Worm (Caenorhabditis elegans) whole organism, L3 larva: ENCODE measurements around the gene srx-122.

Experiments
- R02D3.7 ChIP-seq: fragments of 150-350 bp; optimal IDR thresholded peaks from 2 replicates; lab custom pipeline; 2014; ENCODE audit warnings: missing biosample characterization, missing genetic modification characterization
- aly-2 ChIP-seq: fragments of 150-350 bp; optimal IDR thresholded peaks from 2 replicates; lab custom pipeline; 2014; ENCODE audit warnings: missing biosample characterization, missing genetic modification characterization
- ama-1 ChIP-seq: fragments of 150-350 bp; optimal IDR thresholded peaks from 2 replicates; lab custom pipeline; 2018
- ceh-16 ChIP-seq: sonication (generic microtip); optimal IDR thresholded peaks from 2 replicates; lab custom pipeline; 2017; ENCODE audit warnings: missing biosample characterization, missing genetic modification characterization
- ceh-28 ChIP-seq: fragments of 150-350 bp; optimal IDR thresholded peaks from 2 replicates; lab custom pipeline; 2014; ENCODE audit warnings: missing biosample characterization, missing genetic modification reagents, missing genetic modification characterization
- ceh-82 ChIP-seq: fragments of 150-350 bp; optimal IDR thresholded peaks from 2 replicates; lab custom pipeline; 2014; ENCODE audit warnings: missing biosample characterization, missing genetic modification characterization
- egl-27 ChIP-seq: sonication (generic microtip); optimal IDR thresholded peaks from 4 replicates; lab custom pipeline; 2017; ENCODE audit warnings: missing biosample characterization, missing genetic modification reagents, missing genetic modification characterization
- egl-5 ChIP-seq: fragments of 150-350 bp; optimal IDR thresholded peaks from 2 replicates; lab custom pipeline; 2017; ENCODE audit warnings: missing biosample characterization, missing genetic modification reagents, missing genetic modification characterization, inconsistent platforms
- elt-2 ChIP-seq: sonication (generic microtip); optimal IDR thresholded peaks from 2 replicates; lab custom pipeline; 2016; ENCODE audit warnings: missing genetic modification reagents, mild to moderate bottlenecking, missing genetic modification characterization, missing compliant biosample characterization
- eor-1 ChIP-seq, 2 experiments: fragments of 150-350 bp; optimal IDR thresholded peaks; 2 replicates each; lab custom pipeline; 2014 to 2018; ENCODE audit warnings: missing biosample characterization in 2 of 2, missing genetic modification characterization in 2 of 2
- fkh-10 ChIP-seq: sonication (generic microtip); optimal IDR thresholded peaks from 2 replicates; lab custom pipeline; 2017; ENCODE audit warnings: missing biosample characterization, missing genetic modification reagents, missing genetic modification characterization
- fkh-2 ChIP-seq: fragments of 150-350 bp; optimal IDR thresholded peaks from 2 replicates; lab custom pipeline; 2014; ENCODE audit warnings: missing biosample characterization, missing genetic modification reagents, missing genetic modification characterization
- fos-1 ChIP-seq: fragments of 150-350 bp; optimal IDR thresholded peaks from 2 replicates; lab custom pipeline; 2014; ENCODE audit warnings: missing biosample characterization, missing genetic modification characterization
- hmg-11 ChIP-seq: sonication (generic microtip); optimal IDR thresholded peaks from 2 replicates; lab custom pipeline; 2016; ENCODE audit warnings: missing genetic modification characterization, missing compliant biosample characterization
- lin-15B ChIP-seq: fragments of 150-350 bp; optimal IDR thresholded peaks from 2 replicates; lab custom pipeline; 2014; ENCODE audit warnings: missing biosample characterization, missing genetic modification characterization
- lsy-12 ChIP-seq: sonication (generic microtip); optimal IDR thresholded peaks from 2 replicates; lab custom pipeline; 2016; ENCODE audit warnings: mild to moderate bottlenecking, missing genetic modification characterization, missing compliant biosample characterization
- mdl-1 ChIP-seq: fragments of 150-350 bp; optimal IDR thresholded peaks from 2 replicates; lab custom pipeline; 2014; ENCODE audit warnings: missing biosample characterization, missing genetic modification characterization
- mml-1 ChIP-seq: fragments of 150-350 bp; sonication (generic microtip); optimal IDR thresholded peaks from 3 replicates; lab custom pipeline; 2014; ENCODE audit warnings: missing biosample characterization, missing genetic modification characterization
- nfya-1 ChIP-seq: sonication (generic microtip); optimal IDR thresholded peaks from 2 replicates; lab custom pipeline; 2017; ENCODE audit warnings: missing genetic modification characterization, mild to moderate bottlenecking, missing compliant biosample characterization, antibody characterized with exemption, moderate library complexity; ENCODE audit not compliant: insufficient read depth
- nhr-11 ChIP-seq: fragments of 150-350 bp; optimal IDR thresholded peaks from 2 replicates; lab custom pipeline; 2014; ENCODE audit warnings: missing biosample characterization, missing genetic modification characterization
- nhr-12 ChIP-seq: fragments of 150-350 bp; optimal IDR thresholded peaks from 2 replicates; lab custom pipeline; 2014; ENCODE audit warnings: missing biosample characterization, missing genetic modification characterization
- nhr-237 ChIP-seq: fragments of 150-350 bp; optimal IDR thresholded peaks from 2 replicates; lab custom pipeline; 2014; ENCODE audit warnings: missing biosample characterization, missing genetic modification characterization
- nhr-25 ChIP-seq: sonication (generic microtip); optimal IDR thresholded peaks from 2 replicates; lab custom pipeline; 2017; ENCODE audit warnings: missing biosample characterization, missing genetic modification characterization
- nhr-28 ChIP-seq: fragments of 150-350 bp; optimal IDR thresholded peaks from 2 replicates; lab custom pipeline; 2014; ENCODE audit warnings: missing biosample characterization, missing genetic modification characterization
- nhr-43 ChIP-seq: sonication (generic microtip); optimal IDR thresholded peaks from 2 replicates; lab custom pipeline; 2016; ENCODE audit warnings: mild to moderate bottlenecking, missing genetic modification characterization, missing compliant biosample characterization; ENCODE audit not compliant: poor library complexity, severe bottlenecking
- nhr-67 ChIP-seq: fragments of 150-350 bp; optimal IDR thresholded peaks from 2 replicates; lab custom pipeline; 2014; ENCODE audit warnings: missing biosample characterization, missing genetic modification characterization
- nhr-76 ChIP-seq: fragments of 150-350 bp; sonication (generic microtip); optimal IDR thresholded peaks from 5 replicates; lab custom pipeline; 2014; ENCODE audit warnings: missing biosample characterization, missing genetic modification characterization
- pha-4 ChIP-seq: fragments of 150-350 bp; optimal IDR thresholded peaks from 2 replicates; lab custom pipeline; 2014; ENCODE audit warnings: missing biosample characterization, missing genetic modification reagents, missing genetic modification characterization
- sea-2 ChIP-seq: fragments of 150-350 bp; sonication (generic microtip); optimal IDR thresholded peaks from 4 replicates; lab custom pipeline; 2014; ENCODE audit warnings: missing biosample characterization, missing genetic modification reagents, missing genetic modification characterization
- skn-1 ChIP-seq: fragments of 150-350 bp; optimal IDR thresholded peaks from 2 replicates; lab custom pipeline; 2014; ENCODE audit warnings: missing biosample characterization, missing genetic modification characterization
- snpc-4 ChIP-seq: fragments of 150-350 bp; optimal IDR thresholded peaks from 2 replicates; lab custom pipeline; 2014; ENCODE audit warnings: missing biosample characterization, missing genetic modification characterization
- tbx-2 ChIP-seq: sonication (generic microtip); optimal IDR thresholded peaks from 2 replicates; lab custom pipeline; 2016; ENCODE audit warnings: mild to moderate bottlenecking, missing genetic modification characterization, missing compliant biosample characterization
- unc-39 ChIP-seq: sonication (generic microtip); optimal IDR thresholded peaks from 4 replicates; lab custom pipeline; 2017; ENCODE audit warnings: missing biosample characterization, missing genetic modification characterization
- unc-62 ChIP-seq: fragments of 150-350 bp; sonication (generic microtip); optimal IDR thresholded peaks from 4 replicates; lab custom pipeline; 2014; ENCODE audit warnings: missing biosample characterization, missing genetic modification reagents, missing genetic modification characterization
- ztf-11 ChIP-seq: fragments of 150-350 bp; optimal IDR thresholded peaks from 2 replicates; lab custom pipeline; 2014; ENCODE audit warnings: missing biosample characterization, missing genetic modification characterization

The srx-122 gene

ce11 chrV:3315308-3315707 is 17.6 kb upstream of the srx-122 start, which contains the start of gene arrd-19 (continued):
- no peak for TF ChIP-seq nhr-11 (tag; lab: Kevin White, UChicago)
- peak; percentile 89 for TF ChIP-seq pha-4 (tag; lab: Kevin White, UChicago)
- peak; percentile 84 for TF ChIP-seq hmg-11 (tag; lab: Kevin White, UChicago)
- peak; percentile 52 for TF ChIP-seq ceh-28 (tag; lab: Kevin White, UChicago)
- no peak for TF ChIP-seq lsy-12 (tag; lab: Kevin White, UChicago)
- no peak for TF ChIP-seq fkh-2 (tag; lab: Kevin White, UChicago)
- no peak for TF ChIP-seq eor-1 (tag; optimal IDR thresholded peaks at IDR 0.05; lab: Kevin White, UChicago)
- TF ChIP-seq elt-2 (tag; lab: Kevin White, UChicago): peak; percentile 46
- TF ChIP-seq fos-1 (tag; lab: Kevin White, UChicago): no peak
- TF ChIP-seq nhr-12 (tag; lab: Kevin White, UChicago): no peak
- TF ChIP-seq nhr-237 (tag; lab: Kevin White, UChicago): no peak

DNA sequence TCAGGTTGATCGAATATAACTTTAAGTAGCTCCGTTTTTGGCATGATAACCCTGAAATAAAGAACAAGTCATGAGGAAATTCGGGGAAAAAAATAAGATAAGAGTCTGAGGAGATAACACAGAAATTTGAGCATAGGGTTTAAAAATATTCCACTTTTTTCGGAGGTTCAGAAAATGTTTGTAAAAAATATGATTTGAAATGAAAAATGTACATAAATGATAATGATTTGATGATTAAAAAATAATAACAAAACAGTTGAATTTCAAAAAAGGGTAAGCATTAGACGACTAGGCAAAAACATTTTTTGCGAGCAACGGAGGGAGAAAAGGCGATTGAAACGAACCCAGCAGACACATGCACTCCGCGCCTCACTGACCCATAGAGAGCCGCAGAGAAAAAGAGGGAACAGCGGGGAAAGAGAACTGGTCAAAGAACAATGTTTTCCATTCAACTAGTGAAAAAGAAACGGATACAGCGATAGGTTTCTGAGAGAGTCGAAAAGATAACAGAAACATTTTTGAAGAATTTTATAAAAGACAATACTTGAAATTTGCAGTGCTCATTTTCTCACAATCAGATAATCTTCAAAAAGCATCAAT is 14.5 kb upstream of the srx-122 start, which contains the start of gene arrd-18:
TSS of gene arrd-18 (minus strand) at position 51 of the 600 bp plus-strand sequence.
- TF ChIP-seq nfya-1 (tag; lab: Kevin White, UChicago) (peak; percentile 27), elt-2 (tag; lab: Kevin White, UChicago) (peak; percentile 38), snpc-4 (tag; lab: Kevin White, UChicago) (peak; percentile 14), nhr-43 (no peak), egl-27 (tag; lab: Kevin White, UChicago) (no peak), hmg-11 (tag; lab: Kevin White, UChicago) (peak; percentile 50), nhr-67 (tag; lab: Kevin White, UChicago) (no peak)

DNA sequence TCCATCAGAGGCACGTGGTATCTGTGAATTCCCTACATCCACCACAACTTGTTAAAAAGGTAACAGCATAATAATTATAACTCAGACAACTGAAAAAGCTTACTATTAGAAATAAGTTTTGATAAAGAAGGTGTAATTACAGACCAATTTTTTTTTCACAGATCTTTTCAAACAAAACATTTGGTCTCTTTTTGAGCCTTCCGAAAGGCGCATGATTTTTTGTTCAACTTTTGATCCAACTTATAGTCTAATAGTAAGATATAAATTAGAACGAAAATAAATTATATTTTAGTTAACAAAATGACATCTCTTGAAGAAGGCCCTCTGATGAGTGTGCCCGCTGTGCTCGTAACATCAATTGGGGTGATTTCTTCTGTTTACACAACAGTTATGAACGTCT is 10.5 kb upstream of the srx-122 start, which contains the start of gene srbc-3:
TSS of gene srbc-3 (plus strand) at position 301 of the 400 bp plus-strand sequence.
- no peak for TF ChIP-seq nhr-43
- TF ChIP-seq ztf-11 (tag; lab: Kevin White, UChicago): no peak
- no peak for TF ChIP-seq nhr-237 (tag; lab: Kevin White, UChicago)

DNA sequence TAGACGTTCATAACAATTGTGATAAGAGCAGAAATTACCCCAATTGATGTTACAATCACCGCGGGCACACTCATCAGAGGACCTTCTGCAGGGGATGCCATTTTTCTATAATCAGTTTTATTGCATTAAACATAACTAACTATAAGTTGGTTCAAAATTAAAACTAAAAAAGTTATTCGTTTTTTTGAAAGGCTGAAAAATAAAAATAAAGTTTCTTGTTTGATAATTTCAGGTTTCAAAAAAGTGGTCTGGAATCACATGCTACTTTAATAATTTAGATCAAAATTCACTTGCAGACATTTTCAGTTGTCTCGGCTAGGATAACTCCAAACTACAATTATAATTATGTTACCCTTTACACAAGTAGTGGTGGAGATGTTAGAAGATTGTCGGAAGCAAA is 4.2 kb upstream of the srx-122 start, which contains the start of gene srbc-1:
TSS of gene srbc-1 (minus strand) at position 101 of the 400 bp plus-strand sequence.
- TF ChIP-seq aly-2: no peak
- no peak for TF ChIP-seq nhr-76 (tag; lab: Kevin White, UChicago)
- no peak for TF ChIP-seq lsy-12 (tag; lab: Kevin White, UChicago)
- no peak for TF ChIP-seq fkh-10 (GFP tag; lab: Kevin White, UChicago)
- no peak for TF ChIP-seq mdl-1 (tag; lab: Kevin White, UChicago)
- no peak for TF ChIP-seq ceh-28 (tag; lab: Kevin White, UChicago)
- no peak for TF ChIP-seq nhr-28 (tag; lab: Kevin White, UChicago)
- no peak for TF ChIP-seq unc-39
- no peak for TF ChIP-seq pha-4 (tag; lab: Kevin White, UChicago)
- no peak for TF ChIP-seq R02D3.7 (tag; lab: Kevin White, UChicago)
- no peak for TF ChIP-seq ama-1 (lab: Kevin White, UChicago)
- no peak for TF ChIP-seq nhr-12 (tag; lab: Kevin White, UChicago)
- TF ChIP-seq snpc-4 (tag; lab: Kevin White, UChicago): no peak
- TF ChIP-seq nhr-237 (tag; lab: Kevin White, UChicago): no peak
- TF ChIP-seq egl-5 (tag; lab: Kevin White, UChicago): no peak
- no peak for TF ChIP-seq mml-1 (tag; lab: Kevin White, UChicago)
- TF ChIP-seq nhr-11 (tag; lab: Kevin White, UChicago): no peak
- TF ChIP-seq ceh-82: no peak
- TF ChIP-seq tbx-2 (tag; lab: Kevin White, UChicago): no peak
- no peak for TF ChIP-seq nhr-25 (tag; lab: Kevin White, UChicago)

- TF ChIP-seq nhr-11 (tag; lab: Kevin White, UChicago) (no peak), fkh-2 (tag; lab: Kevin White, UChicago) (no peak), elt-2 (tag; lab: Kevin White, UChicago) (no peak), nhr-12 (tag; lab: Kevin White, UChicago) (no peak), nhr-25 (tag; lab: Kevin White, UChicago) (no peak), unc-62 (no peak), lin-15B (tag; lab: Kevin White, UChicago) (no peak), hmg-11 (tag; lab: Kevin White, UChicago) (no peak), R02D3.7 (tag; lab: Kevin White, UChicago) (no peak), sea-2 (no peak), skn-1 (tag; lab: Kevin White, UChicago) (no peak), ceh-16 (no peak)
- TF ChIP-seq, all 47 proteins: peak for 0
Measured at ce11 chrV:3299437-3299836, 1.8 kb upstream of the srx-122 start.
